Fruit fly (Drosophila melanogaster): ENCODE results near the gene RfC38.
A peak's percentile ranks its signal among the peaks of the same experiment; 100 is the strongest.

Gene RfC38

DNA sequence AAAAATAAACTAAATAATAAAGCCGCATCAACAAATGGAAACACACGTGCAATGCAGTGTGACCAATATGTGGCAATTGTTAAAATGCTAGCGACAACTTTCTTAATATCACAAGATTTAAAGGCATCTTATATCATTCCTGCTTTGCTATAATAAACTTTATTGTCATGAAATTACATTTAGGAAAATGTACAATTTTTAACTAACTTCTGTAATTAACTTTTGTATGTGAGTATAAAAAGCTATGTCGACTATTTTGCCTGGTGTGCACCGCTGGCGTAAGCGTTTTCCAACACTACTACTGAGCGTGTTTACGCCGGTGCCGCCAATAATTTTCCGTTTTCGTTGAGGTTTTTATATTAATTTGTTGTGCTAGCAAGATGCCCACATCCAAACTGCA lies 6.9 kb downstream of the RfC38 start, which contains the start of the genes Csl4 and Nup160 (continued):
- TF ChIP-seq kah (GFP tag; optimal IDR thresholded peaks at IDR 0.05) (no peak), CG1792 (GFP tag; optimal IDR thresholded peaks at IDR 0.05) (peak; percentile 77), HLH4C (GFP tag; IDR thresholded peaks at IDR 0.05; ENCODE audit: partially characterized antibody) (no peak), tna (GFP tag; IDR thresholded peaks at IDR 0.05; ENCODE audit: partially characterized antibody) (no peak), btn (GFP tag; optimal IDR thresholded peaks at IDR 0.05) (peak; percentile 55), Ssrp (tag; optimal IDR thresholded peaks at IDR 0.05) (peak; percentile 51), CG10543 (GFP tag; optimal IDR thresholded peaks at IDR 0.05) (peak; percentile 36), CG34422 (GFP tag; IDR thresholded peaks at IDR 0.05) (peak; percentile 90), Chrac-16 (GFP tag; optimal IDR thresholded peaks at IDR 0.05) (peak; percentile 88), CG11504 (tag; optimal IDR thresholded peaks at IDR 0.05) (no peak), repo (GFP tag; optimal IDR thresholded peaks at IDR 0.05) (peak; percentile 30), esg (GFP tag; conservative IDR thresholded peaks at IDR 0.05) (peak; percentile 62), cad (GFP tag; optimal IDR thresholded peaks at IDR 0.05) (no peak), crol (GFP tag; IDR thresholded peaks at IDR 0.05) (no peak), CG4404 (GFP tag; IDR thresholded peaks at IDR 0.05) (peak; percentile 18; the same call in 1 of the 2 replicates), Hsf (GFP tag; optimal IDR thresholded peaks at IDR 0.05) (peak; percentile 83), Stat92E (GFP tag; optimal IDR thresholded peaks at IDR 0.05) (peak in 1 of 3 experiments; percentile 43), Oli (tag; optimal IDR thresholded peaks at IDR 0.05) (peak; percentile 51), chinmo (GFP tag; IDR thresholded peaks at IDR 0.05; ENCODE audit: partially characterized antibody) (no peak), mam (GFP tag; optimal IDR thresholded peaks at IDR 0.05) (peak; percentile 91), chn (GFP tag; optimal IDR thresholded peaks at IDR 0.05) (peak; percentile 85), Asciz (GFP tag; optimal IDR thresholded peaks at IDR 0.05) (no peak), CG3726 (GFP tag; IDR thresholded peaks at IDR 0.05) (peak; percentile 55; the same call in 1 of the 3 replicates), pita (GFP tag; optimal IDR thresholded peaks at IDR 0.05) (no peak), bsh (GFP tag; optimal IDR thresholded peaks at IDR 0.05) (peak in 1 of 2 experiments; percentile 75), vvl (GFP tag; IDR thresholded peaks at IDR 0.05) (peak; percentile 87), CG7745 (tag; optimal IDR thresholded peaks at IDR 0.05) (no peak), pfk (GFP tag; optimal IDR thresholded peaks at IDR 0.05) (no peak), HLH3B (GFP tag; IDR thresholded peaks at IDR 0.05) (peak; percentile 74), kay (GFP tag; optimal IDR thresholded peaks at IDR 0.05) (peak; percentile 64), CG15601 (tag; optimal IDR thresholded peaks at IDR 0.05) (no peak), CG16813 (GFP tag; IDR thresholded peaks at IDR 0.05; ENCODE audit: partially characterized antibody) (no peak), CG4854 (GFP tag; optimal IDR thresholded peaks at IDR 0.05) (peak; percentile 71), fu2 (GFP tag; optimal IDR thresholded peaks at IDR 0.05) (peak; percentile 85), CG1832 (GFP tag; optimal IDR thresholded peaks at IDR 0.05) (no peak), ham (GFP tag; IDR thresholded peaks at IDR 0.05) (no peak), her (GFP tag; optimal IDR thresholded peaks at IDR 0.05) (peak; percentile 84), trh (GFP tag; optimal IDR thresholded peaks at IDR 0.05) (peak; percentile 28), gfzf (GFP tag; optimal IDR thresholded peaks at IDR 0.05) (peak; percentile 81), odd (GFP tag; optimal IDR thresholded peaks at IDR 0.05) (no peak), klu (GFP tag; IDR thresholded peaks at IDR 0.05) (0 out of 2 replicates have a peak, but pooled peaks have one; percentile 22), Hr78 (GFP tag; optimal IDR thresholded peaks at IDR 0.05) (no peak), Spps (tag; optimal IDR thresholded peaks at IDR 0.05) (peak; percentile 40), Lpt (GFP tag; optimal IDR thresholded peaks at IDR 0.05) (no peak), CG14860 (GFP tag; IDR thresholded peaks at IDR 0.05; ENCODE audit: partially characterized antibody) (no peak), CG13296 (GFP tag; optimal IDR thresholded peaks at IDR 0.05) (peak; percentile 60), wor (GFP tag; IDR thresholded peaks at IDR 0.05) (peak; percentile 37; the same call in 1 of the 2 replicates), CG9215 (GFP tag; IDR thresholded peaks at IDR 0.05) (peak; percentile 53), Awh (GFP tag; IDR thresholded peaks at IDR 0.05) (peak; percentile 55; the same call in 1 of the 2 replicates), CG13624 (GFP tag; optimal IDR thresholded peaks at IDR 0.05) (peak; percentile 92)
